Fruit fly (Drosophila melanogaster) whole organism: ENCODE results near the gene CG8543.
"Not testable (repeated sequence)": the region's sequence is repeated elsewhere in the genome, so short reads cannot be mapped to it uniquely, and the experiment has no call there.

Experiments
- CG8478 ChIP-seq: fragments of >200 bp; optimal IDR thresholded peaks from 2 replicates; lab custom pipeline; 2018; ENCODE audit warnings: inconsistent platforms
- Dll ChIP-seq: fragments of >200 bp; optimal IDR thresholded peaks from 2 replicates; lab custom pipeline; 2017
- EcR ChIP-seq, 2 experiments: fragments of >200 bp; optimal IDR thresholded peaks; 2 replicates each; lab custom pipeline; 2017; ENCODE audit warnings: missing biosample characterization in 2 of 2, missing genetic modification characterization in 2 of 2, missing genetic modification reagents in 2 of 2
- pan ChIP-seq: fragments of >200 bp; optimal IDR thresholded peaks from 2 replicates; lab custom pipeline; 2017
- psq ChIP-seq: fragments of >200 bp; optimal IDR thresholded peaks from 2 replicates; lab custom pipeline; 2017
- usp ChIP-seq: fragments of >200 bp; optimal IDR thresholded peaks from 2 replicates; lab custom pipeline; 2017; ENCODE audit warnings: missing biosample characterization, missing genetic modification characterization, mixed read lengths

dm6 chr3L:7498731-7499130 is 28.6 kb upstream of the CG8543 start, which contains the start of gene CG8539:
- not testable (repeated sequence) for TF ChIP-seq psq (lab: Kevin White, UChicago); pan (lab: Kevin White, UChicago); EcR (GFP tag; optimal IDR thresholded peaks at IDR 0.05; lab: Kevin White, UChicago); CG8478; Dll (lab: Kevin White, UChicago); usp (GFP tag; lab: Kevin White, UChicago)
